Worm (Caenorhabditis elegans) whole organism, L4/young adult: ENCODE measurements around the gene R148.8.

Experiments used
- dao-5 ChIP-seq: sonication (generic microtip); optimal IDR thresholded peaks from 2 replicates; lab custom pipeline; 2016; ENCODE audit warnings: missing genotype, missing genetic modification characterization, moderate library complexity, missing compliant biosample characterization
- him-1 ChIP-seq: sonication (generic microtip); optimal IDR thresholded peaks from 2 replicates; lab custom pipeline; 2016; ENCODE audit warnings: missing genotype, missing genetic modification reagents, missing genetic modification characterization, missing compliant biosample characterization

DNA sequence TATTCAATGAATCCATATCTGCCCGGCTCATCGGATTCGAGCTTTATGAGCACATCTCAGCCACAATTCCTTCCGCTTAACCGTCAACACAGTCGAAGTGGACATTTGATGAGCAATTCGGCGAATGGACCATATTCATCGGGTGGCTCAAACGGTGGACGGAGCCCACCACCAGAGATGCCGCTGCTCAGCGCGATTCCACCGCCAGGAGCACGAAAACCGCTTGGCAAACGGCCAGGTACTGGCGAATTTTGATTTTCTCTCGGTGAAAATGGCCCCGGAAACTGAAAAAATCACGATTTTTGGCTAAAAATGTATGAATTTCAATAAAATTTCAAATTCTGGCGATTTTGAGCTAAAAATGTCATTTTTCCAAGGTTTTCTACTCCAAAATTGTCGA is 11.4 kb upstream of the R148.8 start:
- no peak for TF ChIP-seq him-1 (tag; lab: Kevin White, UChicago)
- TF ChIP-seq dao-5 (tag; lab: Kevin White, UChicago) = no peak
